Fruit fly (Drosophila melanogaster): ENCODE measurements around the gene CG5446.

DNA sequence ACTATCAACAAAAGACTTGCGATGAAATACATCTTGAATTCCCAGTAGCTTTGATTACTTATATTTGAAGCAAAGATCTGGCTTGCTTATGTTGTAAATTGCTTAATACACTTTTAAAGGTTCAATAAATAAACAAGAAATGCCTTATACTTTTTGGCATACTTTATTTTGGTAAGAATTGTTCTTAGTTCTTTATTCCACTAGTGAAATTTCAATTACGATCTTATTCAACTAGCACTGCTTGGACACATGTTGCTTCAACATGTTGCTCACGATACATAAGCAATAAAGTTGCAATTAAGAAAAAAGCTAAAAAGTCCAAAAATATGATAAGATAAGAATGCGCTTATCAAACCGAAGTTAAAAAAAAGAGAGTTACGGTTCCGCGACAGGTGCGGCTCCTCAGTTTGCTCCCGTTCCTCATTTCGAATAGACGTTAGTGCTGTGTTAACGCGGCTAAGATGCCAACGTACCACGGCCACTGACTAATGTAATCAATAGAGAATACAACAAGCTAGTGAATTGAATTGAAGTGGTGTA lies 20.6 kb upstream of the CG5446 start, which contains the start of the genes CG5421 and Oatp33Eb:
- peak; percentile 5 for TF ChIP-seq kay (GFP tag; ENCODE audit: borderline replicate concordance)
- no peak for TF ChIP-seq CG5204 (GFP tag; optimal IDR thresholded peaks at IDR 0.05)
- no peak for TF ChIP-seq CG7045 (GFP tag; optimal IDR thresholded peaks at IDR 0.05)
- peak; percentile 44 for TF ChIP-seq CG11617 (GFP tag; optimal IDR thresholded peaks at IDR 0.05)
- TF ChIP-seq pad (GFP tag; optimal IDR thresholded peaks at IDR 0.05): no peak
